Worm (Caenorhabditis elegans): Measurements from ENCODE around the gene F36H5.17.

The F36H5.17 gene

DNA sequence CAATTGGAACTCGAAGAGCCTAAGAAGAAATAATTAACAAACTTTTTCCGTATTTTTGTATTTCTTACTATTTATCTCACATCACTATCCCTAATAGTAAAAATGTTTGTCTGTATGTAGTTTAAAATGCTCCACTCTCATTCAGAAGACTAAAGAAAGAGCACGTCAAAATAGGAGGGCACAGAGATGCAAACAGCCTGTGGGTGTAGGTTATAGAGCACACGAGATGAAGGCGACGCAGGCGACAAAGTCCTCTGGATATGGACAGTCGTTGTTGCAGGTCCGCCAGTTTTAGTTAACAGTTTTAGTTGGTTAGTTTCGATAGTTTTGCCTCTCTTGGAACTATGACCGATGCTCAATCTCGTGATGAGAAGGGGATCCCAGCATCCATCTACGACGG, 24.0 kb downstream of the F36H5.17 start, which contains the start of gene ceh-82:
ceh-82 (plus strand) TSS at position 301 of the 400 bp plus-strand sequence.
- TF ChIP-seq ceh-82 (tag; optimal IDR thresholded peaks at IDR 0.05) (no peak), efl-1 (optimal IDR thresholded peaks at IDR 0.05) (no peak), efl-1 (GFP tag; optimal IDR thresholded peaks at IDR 0.05 in 1 of 2) (no peak), aly-2 (tag; optimal IDR thresholded peaks at IDR 0.05) (no peak)

ce11 chrII:1730103-1730502, 25.9 kb downstream of the F36H5.17 start, which contains the start of gene ceh-81:
TSS of gene ceh-81 (plus strand) at chrII:1730403.
- no peak for TF ChIP-seq ceh-90 (tag; optimal IDR thresholded peaks at IDR 0.05)

ce11 chrII:1728253-1728652, 27.7 kb downstream of the F36H5.17 start, which contains the start of gene btb-9:
TSS of gene btb-9 (plus strand) at chrII:1728506.
- TF ChIP-seq Y116A8C.19 (tag; optimal IDR thresholded peaks at IDR 0.05; ENCODE audit: borderline replicate concordance) (no peak), F16B12.6 (tag; optimal IDR thresholded peaks at IDR 0.05) (no peak), ztf-4 (tag; optimal IDR thresholded peaks at IDR 0.05) (no peak), nhr-12 (tag; optimal IDR thresholded peaks at IDR 0.05) (no peak), egl-13 (tag; optimal IDR thresholded peaks at IDR 0.05) (no peak), zip-4 (GFP tag; optimal IDR thresholded peaks at IDR 0.05) (no peak), hlh-17 (GFP tag; optimal IDR thresholded peaks at IDR 0.05; ENCODE audit: borderline replicate concordance) (no peak), mdl-1 (tag; optimal IDR thresholded peaks at IDR 0.05) (no peak), fkh-8 (tag; optimal IDR thresholded peaks at IDR 0.05) (no peak), pqm-1 (tag; optimal IDR thresholded peaks at IDR 0.05) (peak; percentile 26), elt-2 (tag; optimal IDR thresholded peaks at IDR 0.05) (peak; percentile 86), nhr-20 (tag; optimal IDR thresholded peaks at IDR 0.05) (no peak), ztf-11 (tag; optimal IDR thresholded peaks at IDR 0.05) (no peak), lin-39 (tag; optimal IDR thresholded peaks at IDR 0.05) (no peak), mef-2 (tag; optimal IDR thresholded peaks at IDR 0.05) (no peak), lin-35 (GFP tag; optimal IDR thresholded peaks at IDR 0.05) (peak in 1 of 2 experiments; percentile 28), C34B4.2 (tag; optimal IDR thresholded peaks at IDR 0.05) (no peak), nhr-19 (GFP tag; conservative IDR thresholded peaks at IDR 0.05) (no peak), lin-13 (GFP tag; optimal IDR thresholded peaks at IDR 0.05) (no peak), egl-27 (tag; optimal IDR thresholded peaks at IDR 0.05) (no peak)

DNA sequence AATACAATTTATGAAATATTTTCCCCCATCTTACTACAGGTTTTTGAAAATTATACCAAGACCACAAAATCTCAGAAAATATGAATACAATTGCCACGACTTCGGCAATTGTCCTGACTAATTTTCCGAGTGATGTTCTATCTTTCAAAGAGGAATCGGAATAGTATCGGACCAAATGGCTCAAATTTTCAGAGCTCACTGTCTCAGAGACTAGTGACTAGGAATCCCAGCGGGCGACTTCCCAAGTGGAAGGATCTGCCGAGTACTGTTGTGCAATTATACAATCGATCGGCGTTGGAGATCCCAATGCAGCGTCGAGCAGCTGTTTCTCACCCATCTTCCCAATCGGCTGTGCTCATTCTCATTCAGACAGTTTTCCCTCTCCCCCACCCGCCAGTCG, 30.2 kb downstream of the F36H5.17 start, which contains the start of gene F45C12.17:
F45C12.17 (plus strand) TSS at position 377 of the 400 bp plus-strand sequence.
- TF ChIP-seq efl-3 (GFP tag; optimal IDR thresholded peaks at IDR 0.05), result no peak
- no peak for TF ChIP-seq ceh-63 (GFP tag; optimal IDR thresholded peaks at IDR 0.05)
- TF ChIP-seq sup-37 (GFP tag; optimal IDR thresholded peaks at IDR 0.05), result no peak
- no peak for TF ChIP-seq hlh-4 (tag; optimal IDR thresholded peaks at IDR 0.05)
- no peak for TF ChIP-seq nhr-12 (tag; optimal IDR thresholded peaks at IDR 0.05)
- TF ChIP-seq jun-1 (tag; optimal IDR thresholded peaks at IDR 0.05), result no peak
- no peak for TF ChIP-seq lin-14 (GFP tag; optimal IDR thresholded peaks at IDR 0.05)
- no peak for TF ChIP-seq nhr-20 (tag; optimal IDR thresholded peaks at IDR 0.05)

ce11 chrII:1724314-1724713, 31.7 kb downstream of the F36H5.17 start, which contains the start of gene fbxb-11:
TSS of gene fbxb-11 (plus strand) at chrII:1724614.
- TF ChIP-seq tbx-2 (tag; optimal IDR thresholded peaks at IDR 0.05), result no peak
- TF ChIP-seq unc-30 (tag; optimal IDR thresholded peaks at IDR 0.05), result no peak
- TF ChIP-seq elt-2 (tag; optimal IDR thresholded peaks at IDR 0.05), result no peak
- TF ChIP-seq ztf-4 (tag; optimal IDR thresholded peaks at IDR 0.05), result no peak
- TF ChIP-seq nhr-47 (tag; optimal IDR thresholded peaks at IDR 0.05), result no peak
- TF ChIP-seq nhr-85 (tag), result no peak
- TF ChIP-seq jun-1 (tag; optimal IDR thresholded peaks at IDR 0.05), result no peak
- TF ChIP-seq snu-23 (GFP tag; optimal IDR thresholded peaks at IDR 0.05), result no peak
- no peak for TF ChIP-seq fkh-4 (tag; optimal IDR thresholded peaks at IDR 0.05; ENCODE audit: borderline replicate concordance)
- TF ChIP-seq C16A3.4 (tag; optimal IDR thresholded peaks at IDR 0.05), result no peak
- TF ChIP-seq unc-130 (tag; optimal IDR thresholded peaks at IDR 0.05), result no peak
- TF ChIP-seq nhr-77 (tag; optimal IDR thresholded peaks at IDR 0.05), result no peak
- no peak for TF ChIP-seq hlh-4 (tag; optimal IDR thresholded peaks at IDR 0.05)
- TF ChIP-seq C04F5.9 (tag; optimal IDR thresholded peaks at IDR 0.05), result no peak
- no peak for TF ChIP-seq nhr-20 (tag; optimal IDR thresholded peaks at IDR 0.05)
- TF ChIP-seq ceh-90 (tag; optimal IDR thresholded peaks at IDR 0.05), result no peak
- no peak for TF ChIP-seq mdl-1 (tag; optimal IDR thresholded peaks at IDR 0.05)
- no peak for TF ChIP-seq pag-3 (tag; optimal IDR thresholded peaks at IDR 0.05; ENCODE audit: borderline replicate concordance, insufficient read depth)
- no peak for TF ChIP-seq ceh-88 (GFP tag; IDR thresholded peaks at IDR 0.05)

Data from whole organism, L1 larva.